Worm (Caenorhabditis elegans): ENCODE results near the gene cest-33.

The cest-33 gene

DNA sequence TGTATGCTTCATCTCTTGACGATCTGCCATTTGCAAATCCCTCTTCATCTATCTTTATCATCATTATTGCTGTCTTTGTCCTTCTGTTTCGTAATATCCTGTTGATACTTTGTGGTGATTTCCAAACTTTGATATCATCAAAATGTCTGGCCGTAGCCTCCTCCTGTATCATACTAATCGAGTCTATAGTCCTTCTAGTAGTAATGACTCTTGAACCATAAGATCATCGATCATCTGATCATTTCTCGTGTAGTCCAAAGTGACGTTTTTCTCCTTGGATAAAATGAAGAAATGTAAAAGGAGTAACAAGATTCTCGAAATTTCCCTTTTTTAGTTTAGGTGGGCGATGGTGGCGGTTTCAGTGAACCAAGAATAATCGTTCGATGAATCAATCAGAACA, 46.1 kb downstream of the cest-33 start:
- TF ChIP-seq fos-1 (tag; optimal IDR thresholded peaks at IDR 0.05) (no peak), irx-1 (tag; optimal IDR thresholded peaks at IDR 0.05) (no peak), sup-37 (GFP tag; optimal IDR thresholded peaks at IDR 0.05) (no peak), C04F5.9 (tag; optimal IDR thresholded peaks at IDR 0.05) (no peak), ceh-90 (tag; optimal IDR thresholded peaks at IDR 0.05) (no peak), nhr-71 (tag; optimal IDR thresholded peaks at IDR 0.05) (peak; percentile 69), grh-1 (GFP tag; IDR thresholded peaks at IDR 0.05) (peak; percentile 52; the same call in 1 of the 2 replicates), F16B12.6 (tag; optimal IDR thresholded peaks at IDR 0.05) (no peak), hlh-17 (GFP tag; optimal IDR thresholded peaks at IDR 0.05; ENCODE audit: borderline replicate concordance) (no peak), snu-23 (GFP tag; optimal IDR thresholded peaks at IDR 0.05) (peak; percentile 31), unc-86 (tag; optimal IDR thresholded peaks at IDR 0.05) (no peak), nhr-90 (tag; optimal IDR thresholded peaks at IDR 0.05; ENCODE audit: poor library complexity) (peak; percentile 26), nhr-19 (GFP tag; conservative IDR thresholded peaks at IDR 0.05) (peak; percentile 55), nhr-85 (tag) (peak; percentile 96), ceh-63 (GFP tag; optimal IDR thresholded peaks at IDR 0.05) (no peak), isw-1 (GFP tag; IDR thresholded peaks at IDR 0.05) (no peak), zip-4 (GFP tag; optimal IDR thresholded peaks at IDR 0.05) (no peak), nhr-76 (tag; optimal IDR thresholded peaks at IDR 0.05) (no peak), ceh-8 (GFP tag; optimal IDR thresholded peaks at IDR 0.05) (no peak), swsn-7 (tag; optimal IDR thresholded peaks at IDR 0.05) (no peak), ceh-88 (GFP tag; IDR thresholded peaks at IDR 0.05) (no peak), nhr-12 (tag; optimal IDR thresholded peaks at IDR 0.05) (no peak), elt-3 (tag; optimal IDR thresholded peaks at IDR 0.05) (peak in 5 of 6 experiments; percentile 60 to 88 (median 84)), skn-1 (tag; optimal IDR thresholded peaks at IDR 0.05) (peak; percentile 18), sptf-1 (tag; optimal IDR thresholded peaks at IDR 0.05) (no peak), mep-1 (tag; optimal IDR thresholded peaks at IDR 0.05) (peak; percentile 11), nhr-47 (tag; optimal IDR thresholded peaks at IDR 0.05) (peak; percentile 20), efl-1 (optimal IDR thresholded peaks at IDR 0.05) (no peak), efl-1 (GFP tag; optimal IDR thresholded peaks at IDR 0.05 in 1 of 2) (no peak), blmp-1 (tag; optimal IDR thresholded peaks at IDR 0.05) (peak; percentile 47), lin-13 (GFP tag; optimal IDR thresholded peaks at IDR 0.05) (no peak), sox-4 (tag; optimal IDR thresholded peaks at IDR 0.05) (no peak), lin-14 (GFP tag; optimal IDR thresholded peaks at IDR 0.05) (peak; percentile 65), tbx-2 (tag; optimal IDR thresholded peaks at IDR 0.05) (peak; percentile 16), dpl-1 (GFP tag; optimal IDR thresholded peaks at IDR 0.05) (no peak), nhr-20 (tag; optimal IDR thresholded peaks at IDR 0.05) (peak; percentile 76), lin-35 (GFP tag; optimal IDR thresholded peaks at IDR 0.05) (peak in 1 of 2 experiments; percentile 38), rnt-1 (tag; optimal IDR thresholded peaks at IDR 0.05) (no peak)

DNA sequence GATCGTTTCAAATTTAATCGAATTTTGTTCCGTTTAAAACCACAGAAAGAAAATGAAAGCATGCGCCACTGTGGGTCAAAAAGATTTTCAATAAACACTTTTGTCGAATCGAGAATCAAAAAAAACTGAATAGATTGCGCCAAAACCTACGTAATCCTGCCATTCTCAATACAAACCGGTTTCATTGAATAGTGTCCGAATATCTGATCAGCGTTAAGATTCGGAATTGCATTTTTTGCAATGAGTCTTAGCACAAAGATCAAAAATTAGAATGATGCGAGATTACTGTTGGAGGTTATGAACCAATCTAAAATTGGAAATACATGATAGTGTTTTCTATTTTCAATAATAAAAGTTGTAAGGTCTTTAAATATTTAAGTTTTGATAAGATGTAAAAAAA, 47.5 kb downstream of the cest-33 start:
- no peak for TF ChIP-seq Y116A8C.19 (tag; optimal IDR thresholded peaks at IDR 0.05; ENCODE audit: borderline replicate concordance)
- no peak for TF ChIP-seq ces-1 (GFP tag; optimal IDR thresholded peaks at IDR 0.05)
- peak; percentile 19 for TF ChIP-seq nhr-20 (tag; optimal IDR thresholded peaks at IDR 0.05)
- no peak for TF ChIP-seq nhr-28 (tag; optimal IDR thresholded peaks at IDR 0.05)
- TF ChIP-seq egl-13 (tag; optimal IDR thresholded peaks at IDR 0.05), result no peak
- no peak for TF ChIP-seq tbx-2 (tag; optimal IDR thresholded peaks at IDR 0.05)
- TF ChIP-seq nhr-47 (tag; optimal IDR thresholded peaks at IDR 0.05), result no peak
- no peak for TF ChIP-seq efl-3 (GFP tag; optimal IDR thresholded peaks at IDR 0.05)
- peak; percentile 87 for TF ChIP-seq nhr-85 (tag)
- no peak for TF ChIP-seq skn-1 (tag; optimal IDR thresholded peaks at IDR 0.05)
- no peak for TF ChIP-seq lin-35 (GFP tag; optimal IDR thresholded peaks at IDR 0.05)
- no peak for TF ChIP-seq F16B12.6 (tag; optimal IDR thresholded peaks at IDR 0.05)
- TF ChIP-seq ama-1 (optimal IDR thresholded peaks at IDR 0.05), result no peak
- no peak for TF ChIP-seq fkh-10 (GFP tag; optimal IDR thresholded peaks at IDR 0.05)
- no peak for TF ChIP-seq ceh-88 (GFP tag; IDR thresholded peaks at IDR 0.05)
- no peak for TF ChIP-seq nhr-84 (tag; optimal IDR thresholded peaks at IDR 0.05)
- no peak for TF ChIP-seq C04F5.9 (tag; optimal IDR thresholded peaks at IDR 0.05)
- TF ChIP-seq mab-9 (GFP tag; IDR thresholded peaks at IDR 0.05), result no peak
- peak; percentile 59 for TF ChIP-seq blmp-1 (tag; optimal IDR thresholded peaks at IDR 0.05)
- TF ChIP-seq lin-14 (GFP tag; optimal IDR thresholded peaks at IDR 0.05), result peak; percentile 38
- TF ChIP-seq vab-15 (tag; optimal IDR thresholded peaks at IDR 0.05), result no peak
- no peak for TF ChIP-seq dpl-1 (GFP tag; optimal IDR thresholded peaks at IDR 0.05)
- no peak for TF ChIP-seq zip-4 (GFP tag; optimal IDR thresholded peaks at IDR 0.05)
- TF ChIP-seq grh-1 (GFP tag; IDR thresholded peaks at IDR 0.05), result peak; percentile 71
- TF ChIP-seq nhr-12 (tag; optimal IDR thresholded peaks at IDR 0.05), result no peak
- TF ChIP-seq unc-86 (tag; optimal IDR thresholded peaks at IDR 0.05), result no peak
- no peak for TF ChIP-seq nhr-11 (tag; optimal IDR thresholded peaks at IDR 0.05)
- no peak for TF ChIP-seq fos-1 (tag; optimal IDR thresholded peaks at IDR 0.05)
- TF ChIP-seq ztf-4 (tag; optimal IDR thresholded peaks at IDR 0.05), result no peak
- TF ChIP-seq unc-130 (tag; optimal IDR thresholded peaks at IDR 0.05), result no peak
- no peak for TF ChIP-seq sptf-1 (tag; optimal IDR thresholded peaks at IDR 0.05)
- no peak for TF ChIP-seq mep-1 (tag; optimal IDR thresholded peaks at IDR 0.05)
- TF ChIP-seq isw-1 (GFP tag; IDR thresholded peaks at IDR 0.05), result no peak
